Fruit fly (Drosophila melanogaster) Kc167 (cell line): Measurements from ENCODE around the gene CG8176.

Source experiments
- Myc ChIP-seq: fragments of >200 bp; optimal IDR thresholded peaks from 2 replicates; lab custom pipeline; 2017; ENCODE audit warnings: missing external identifiers
- Sin3A ChIP-seq: fragments of >200 bp; optimal IDR thresholded peaks from 2 replicates; lab custom pipeline; 2018; ENCODE audit warnings: missing external identifiers
- h ChIP-seq: fragments of >200 bp; optimal IDR thresholded peaks from 3 replicates; lab custom pipeline; 2018; ENCODE audit warnings: missing external identifiers
- insv ChIP-seq: fragments of >200 bp; optimal IDR thresholded peaks from 3 replicates; lab custom pipeline; 2018; ENCODE audit warnings: missing external identifiers
- psq ChIP-seq: fragments of >200 bp; optimal IDR thresholded peaks from 2 replicates; lab custom pipeline; 2017; ENCODE audit warnings: missing external identifiers
- ttk ChIP-seq: sonication (Bioruptor generic); optimal IDR thresholded peaks from 2 replicates; lab custom pipeline; 2017; ENCODE audit warnings: missing external identifiers

Gene CG8176

DNA sequence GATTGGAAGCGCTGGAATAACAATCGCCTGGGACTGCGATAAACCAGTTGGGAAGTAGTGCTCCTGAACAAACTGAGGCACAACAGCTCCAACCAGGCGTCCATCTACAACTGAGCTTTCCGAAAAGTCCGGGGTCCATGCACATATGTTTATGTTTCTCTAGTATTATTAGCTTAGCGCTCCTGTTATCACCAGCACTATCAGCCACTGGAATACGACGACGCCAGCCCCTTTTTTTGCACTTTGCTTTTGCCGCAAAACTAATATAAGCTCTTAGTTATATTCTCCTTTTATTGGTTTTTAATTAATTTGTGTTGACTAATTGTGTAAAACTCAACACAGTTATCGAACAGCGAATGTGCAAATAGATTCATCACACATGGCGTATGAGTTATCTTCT, 55.7 kb downstream of the CG8176 start, which contains the start of gene CG9396:
Gene CG9396, minus strand, starts transcription at position 101 of the 400 bp plus-strand sequence.
- TF ChIP-seq Myc, result no peak
- TF ChIP-seq Sin3A (lab: Kevin White, UChicago), result no peak
- no peak for TF ChIP-seq ttk (lab: Kevin White, UChicago)
- TF ChIP-seq h (lab: Kevin White, UChicago), result no peak
- no peak for TF ChIP-seq insv (lab: Kevin White, UChicago)
- no peak for TF ChIP-seq psq

- TF ChIP-seq insv (lab: Kevin White, UChicago) (no peak), Myc (no peak), ttk (lab: Kevin White, UChicago) (no peak), psq (no peak), Sin3A (lab: Kevin White, UChicago) (no peak), h (lab: Kevin White, UChicago) (no peak)
These were observed 57.4 kb downstream of the CG8176 start for dm6 chr3R:9572929-9573811.

dm6 chr3R:9573812-9574587, 58.2 kb downstream of the CG8176 start, which contains the start of gene CG9399:
Gene CG9399 (minus strand): TSS chr3R:9574211.
- no peak for TF ChIP-seq insv (lab: Kevin White, UChicago)
- no peak for TF ChIP-seq Sin3A (lab: Kevin White, UChicago)
- TF ChIP-seq Myc, result no peak
- no peak for TF ChIP-seq ttk (lab: Kevin White, UChicago)
- no peak for TF ChIP-seq psq
- no peak for TF ChIP-seq h (lab: Kevin White, UChicago)
